Worm (Caenorhabditis elegans): ENCODE measurements around the gene Y110A2AL.6.
A peak's percentile ranks its signal among the peaks of the same experiment; 100 is the strongest.

The Y110A2AL.6 gene

ce11 chrII:2862557-2863035, 21.2 kb upstream of the Y110A2AL.6 start:
- TF ChIP-seq F13H6.1 (tag; optimal IDR thresholded peaks at IDR 0.05), result no peak

ce11 chrII:2861385-2862099, 20.1 kb upstream of the Y110A2AL.6 start:
- TF ChIP-seq lin-11 (tag; optimal IDR thresholded peaks at IDR 0.05) (peak; percentile 13), nhr-129 (tag; optimal IDR thresholded peaks at IDR 0.05) (peak; percentile 19), ztf-4 (tag; optimal IDR thresholded peaks at IDR 0.05) (no peak), unc-55 (GFP tag; optimal IDR thresholded peaks at IDR 0.05) (peak; percentile 11), nhr-11 (tag; optimal IDR thresholded peaks at IDR 0.05) (no peak), nhr-12 (tag; optimal IDR thresholded peaks at IDR 0.05) (no peak), sem-4 (tag; optimal IDR thresholded peaks at IDR 0.05) (no peak), gmeb-1 (tag; optimal IDR thresholded peaks at IDR 0.05) (peak; percentile 18), nhr-77 (tag; optimal IDR thresholded peaks at IDR 0.05) (no peak)

- no peak for TF ChIP-seq nhr-6 (tag; optimal IDR thresholded peaks at IDR 0.05)
- no peak for TF ChIP-seq ceh-82 (tag; optimal IDR thresholded peaks at IDR 0.05)
- no peak for TF ChIP-seq unc-55 (GFP tag; optimal IDR thresholded peaks at IDR 0.05)
- no peak for TF ChIP-seq lin-39 (tag; optimal IDR thresholded peaks at IDR 0.05)
- TF ChIP-seq aly-2 (tag; optimal IDR thresholded peaks at IDR 0.05), result no peak
- no peak for TF ChIP-seq mdl-1 (tag; optimal IDR thresholded peaks at IDR 0.05)
- no peak for TF ChIP-seq nhr-12 (tag; optimal IDR thresholded peaks at IDR 0.05)
- no peak for TF ChIP-seq ceh-16 (tag; optimal IDR thresholded peaks at IDR 0.05)
- TF ChIP-seq sma-9 (GFP tag; optimal IDR thresholded peaks at IDR 0.05), result no peak
- TF ChIP-seq sma-9 (tag; optimal IDR thresholded peaks at IDR 0.05), result no peak
- TF ChIP-seq nhr-21 (tag; optimal IDR thresholded peaks at IDR 0.05), result peak; percentile 16
- TF ChIP-seq nhr-129 (tag; optimal IDR thresholded peaks at IDR 0.05), result peak; percentile 2
Measured at ce11 chrII:2859873-2860821, 18.7 kb upstream of the Y110A2AL.6 start.

DNA sequence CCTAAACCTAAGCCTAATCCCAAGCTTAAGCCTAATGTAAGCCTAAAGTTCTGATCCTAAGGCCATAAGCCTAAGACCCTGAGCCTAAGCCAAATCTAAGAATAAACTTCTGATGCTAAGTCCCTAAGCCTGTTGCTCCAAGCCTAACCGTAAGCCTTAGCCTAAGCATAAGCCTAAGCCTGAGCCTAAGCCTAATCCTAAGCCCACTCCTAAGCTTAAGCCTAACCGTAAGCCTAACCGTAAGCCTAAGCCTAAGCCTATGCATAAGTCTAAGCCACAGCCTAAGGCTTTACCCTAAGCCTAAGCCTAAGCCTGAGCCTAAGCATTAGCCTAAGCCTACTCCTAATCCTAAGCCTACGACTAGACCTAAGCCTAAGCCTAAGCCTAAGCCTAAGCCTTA, 17.9 kb upstream of the Y110A2AL.6 start:
- TF ChIP-seq peb-1 (tag; optimal IDR thresholded peaks at IDR 0.05), result no peak
- TF ChIP-seq elt-3 (tag; optimal IDR thresholded peaks at IDR 0.05), result no peak
- no peak for TF ChIP-seq nhr-11 (tag; optimal IDR thresholded peaks at IDR 0.05)
- TF ChIP-seq snpc-4 (tag; optimal IDR thresholded peaks at IDR 0.05), result no peak
- TF ChIP-seq ZK546.5 (tag; optimal IDR thresholded peaks at IDR 0.05), result no peak

- peak; percentile 20 for TF ChIP-seq sma-9 (GFP tag; optimal IDR thresholded peaks at IDR 0.05)
- TF ChIP-seq sma-9 (tag; optimal IDR thresholded peaks at IDR 0.05), result no peak
- no peak for TF ChIP-seq aly-2 (tag; optimal IDR thresholded peaks at IDR 0.05)
Measured at ce11 chrII:2858851-2859250, 17.4 kb upstream of the Y110A2AL.6 start.

ce11 chrII:2857559-2857958, 16.1 kb upstream of the Y110A2AL.6 start:
- TF ChIP-seq nhr-77 (tag; optimal IDR thresholded peaks at IDR 0.05) (no peak), egl-27 (tag; optimal IDR thresholded peaks at IDR 0.05) (no peak), lsy-2 (tag; optimal IDR thresholded peaks at IDR 0.05) (no peak), ceh-16 (tag; optimal IDR thresholded peaks at IDR 0.05) (peak; percentile 53), nhr-25 (tag; optimal IDR thresholded peaks at IDR 0.05) (peak; percentile 67), alr-1 (tag; optimal IDR thresholded peaks at IDR 0.05) (no peak), R02D3.7 (tag; optimal IDR thresholded peaks at IDR 0.05) (no peak), sma-9 (GFP tag; optimal IDR thresholded peaks at IDR 0.05) (peak; percentile 8), sma-9 (tag; optimal IDR thresholded peaks at IDR 0.05) (no peak), mab-5 (tag; optimal IDR thresholded peaks at IDR 0.05) (no peak), nhr-21 (tag; optimal IDR thresholded peaks at IDR 0.05) (peak; percentile 35), blmp-1 (tag; optimal IDR thresholded peaks at IDR 0.05; ENCODE audit: insufficient read depth) (peak; percentile 6)
